Fruit fly (Drosophila melanogaster) whole organism, pupa: ENCODE measurements around the gene CG8202.

Source experiments
- CG9948 ChIP-seq: fragments of 200-800 bp; sonication (Bioruptor generic); optimal IDR thresholded peaks from 2 replicates; lab custom pipeline; 2018; ENCODE audit warnings: missing biosample characterization, mild to moderate bottlenecking, missing genetic modification characterization, moderate library complexity
- EcR ChIP-seq: fragments of 200-800 bp; sonication (Bioruptor generic); optimal IDR thresholded peaks from 3 replicates; lab custom pipeline; 2019; ENCODE audit warnings: missing biosample characterization, missing genetic modification characterization, mild to moderate bottlenecking, moderate library complexity, missing genetic modification reagents
- Ets98B ChIP-seq: fragments of 200-800 bp; sonication (Bioruptor generic); IDR thresholded peaks from 2 replicates; pipeline ENCODE4 v1.3.6; 2022; ENCODE audit warnings: missing biosample characterization, missing genetic modification characterization
- fd96Ca ChIP-seq: fragments of 200-800 bp; sonication (Bioruptor generic); IDR thresholded peaks from 3 replicates; pipeline ENCODE4 v1.3.6; 2022; ENCODE audit warnings: missing biosample characterization, missing genetic modification characterization

DNA sequence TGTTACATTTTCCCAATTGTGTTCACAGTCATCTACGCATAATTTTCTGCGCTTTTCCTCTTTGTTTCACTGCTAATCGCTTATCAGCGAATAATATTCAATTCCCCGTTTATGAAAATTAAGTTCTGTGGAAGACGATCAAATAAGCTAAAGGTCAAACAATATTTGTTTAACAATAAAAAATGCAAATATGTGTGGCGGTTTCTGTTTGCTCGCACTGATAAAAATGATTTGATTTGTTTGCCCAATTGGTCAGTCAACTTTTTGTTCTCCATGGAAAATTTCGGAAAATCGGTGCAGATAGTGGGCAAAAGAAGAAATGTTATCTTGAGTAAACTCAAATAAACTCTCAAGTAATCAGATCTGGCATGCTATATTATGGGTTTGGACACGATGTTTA lies 27.2 kb upstream of the CG8202 start:
- no peak for TF ChIP-seq CG9948 (tag; lab: Kevin White, UChicago)
- TF ChIP-seq Ets98B (GFP tag; lab: Robert Waterston, UW), result no peak
- no peak for TF ChIP-seq fd96Ca (GFP tag; lab: Robert Waterston, UW)
- no peak for TF ChIP-seq EcR (GFP tag; lab: Kevin White, UChicago)
